Worm (Caenorhabditis elegans): ENCODE data around the gene cyp-14A2.
A peak's percentile ranks its signal among the peaks of the same experiment; 100 is the strongest.

Gene cyp-14A2

ce11 chrX:13293023-13293422 is 23.5 kb upstream of the cyp-14A2 start (continued):
- TF ChIP-seq ztf-28 (GFP tag; IDR thresholded peaks at IDR 0.05), result no peak
- no peak for TF ChIP-seq hsf-1 (GFP tag; IDR thresholded peaks at IDR 0.05)
- TF ChIP-seq unc-62 (GFP tag; optimal IDR thresholded peaks at IDR 0.05), result no peak
- peak; percentile 43 for TF ChIP-seq snpc-4 (GFP tag; optimal IDR thresholded peaks at IDR 0.05)
- peak in 1 of 4 experiments; percentile 58 for TF ChIP-seq snpc-4 (tag; optimal IDR thresholded peaks at IDR 0.05)
- TF ChIP-seq mel-28 (tag; optimal IDR thresholded peaks at IDR 0.05; ENCODE audit: borderline replicate concordance), result no peak
- TF ChIP-seq fkh-3 (tag; optimal IDR thresholded peaks at IDR 0.05), result no peak
- TF ChIP-seq cebp-1 (GFP tag; IDR thresholded peaks at IDR 0.05), result no peak
- TF ChIP-seq cebp-1 (tag; optimal IDR thresholded peaks at IDR 0.05), result no peak
- TF ChIP-seq pha-4 (tag; optimal IDR thresholded peaks at IDR 0.05), result no peak
- TF ChIP-seq rpc-1 (optimal IDR thresholded peaks at IDR 0.05), result peak; percentile 79
- peak; percentile 94 for TF ChIP-seq rpc-1 (tag; optimal IDR thresholded peaks at IDR 0.05)
- no peak for TF ChIP-seq madf-8 (GFP tag; conservative IDR thresholded peaks at IDR 0.05)
- no peak for TF ChIP-seq F55B11.4 (tag; optimal IDR thresholded peaks at IDR 0.05; ENCODE audit: borderline replicate concordance, insufficient read depth)
- peak; percentile 35 for TF ChIP-seq snpc-3.4 (tag; optimal IDR thresholded peaks at IDR 0.05)
- no peak for TF ChIP-seq efl-1 (GFP tag; optimal IDR thresholded peaks at IDR 0.05)
- TF ChIP-seq nfyb-1 (GFP tag; IDR thresholded peaks at IDR 0.05), result no peak
- TF ChIP-seq Y67H2A.10 (GFP tag; conservative IDR thresholded peaks at IDR 0.05), result no peak
- peak; percentile 68 for TF ChIP-seq B0261.1 (tag; optimal IDR thresholded peaks at IDR 0.05)
- TF ChIP-seq sptf-2 (GFP tag; optimal IDR thresholded peaks at IDR 0.05), result no peak
- no peak for TF ChIP-seq Y53F4B.3 (GFP tag; IDR thresholded peaks at IDR 0.05)
- no peak for TF ChIP-seq aptf-3 (GFP tag; IDR thresholded peaks at IDR 0.05)
- TF ChIP-seq madf-6 (GFP tag; IDR thresholded peaks at IDR 0.05), result no peak
- no peak for TF ChIP-seq Y95B8A.8 (GFP tag; IDR thresholded peaks at IDR 0.05)
- TF ChIP-seq gei-17 (GFP tag; optimal IDR thresholded peaks at IDR 0.05), result no peak
- TF ChIP-seq F57A8.1 (GFP tag; optimal IDR thresholded peaks at IDR 0.05), result no peak
- TF ChIP-seq lin-40 (tag; optimal IDR thresholded peaks at IDR 0.05), result no peak
- TF ChIP-seq ceh-27 (GFP tag; optimal IDR thresholded peaks at IDR 0.05), result no peak
- no peak for TF ChIP-seq hmg-20 (GFP tag; IDR thresholded peaks at IDR 0.05)
- peak; percentile 75 for TF ChIP-seq die-1 (tag; optimal IDR thresholded peaks at IDR 0.05)
- no peak for TF ChIP-seq C17E4.6 (GFP tag; IDR thresholded peaks at IDR 0.05)
- TF ChIP-seq ceh-100 (GFP tag; IDR thresholded peaks at IDR 0.05), result no peak
- TF ChIP-seq mes-4 (tag; optimal IDR thresholded peaks at IDR 0.05), result peak; percentile 51
- no peak for TF ChIP-seq repo-1 (tag; optimal IDR thresholded peaks at IDR 0.05)
- no peak for TF ChIP-seq F52B5.7 (tag; optimal IDR thresholded peaks at IDR 0.05)
- no peak for TF ChIP-seq F23B12.7 (tag; optimal IDR thresholded peaks at IDR 0.05; ENCODE audit: insufficient read depth)
- TF ChIP-seq egrh-3 (GFP tag; IDR thresholded peaks at IDR 0.05), result no peak
- no peak for TF ChIP-seq ceh-79 (tag; optimal IDR thresholded peaks at IDR 0.05)
- no peak for TF ChIP-seq lsl-1 (GFP tag; optimal IDR thresholded peaks at IDR 0.05)
- no peak for TF ChIP-seq ceh-58 (GFP tag; IDR thresholded peaks at IDR 0.05)
- TF ChIP-seq nhr-80 (tag; optimal IDR thresholded peaks at IDR 0.05), result no peak
- TF ChIP-seq madf-10 (tag; optimal IDR thresholded peaks at IDR 0.05), result no peak
- no peak for TF ChIP-seq hrde-1 (tag; optimal IDR thresholded peaks at IDR 0.05; ENCODE audit: borderline replicate concordance)
- no peak for TF ChIP-seq lag-1 (GFP tag; IDR thresholded peaks at IDR 0.05)
- no peak for TF ChIP-seq F10E7.11 (tag; optimal IDR thresholded peaks at IDR 0.05)
- TF ChIP-seq egl-44 (GFP tag; IDR thresholded peaks at IDR 0.05), result no peak
- no peak for TF ChIP-seq mcd-1 (GFP tag; IDR thresholded peaks at IDR 0.05)
- TF ChIP-seq egl-18 (GFP tag; IDR thresholded peaks at IDR 0.05), result no peak
- TF ChIP-seq lin-26 (GFP tag; IDR thresholded peaks at IDR 0.05), result peak; percentile 81
- peak; percentile 4 for TF ChIP-seq T07F8.4 (tag; optimal IDR thresholded peaks at IDR 0.05)
- TF ChIP-seq dox-1 (GFP tag; IDR thresholded peaks at IDR 0.05), result no peak
